Worm (Caenorhabditis elegans) whole organism, L2 larva: Measurements from ENCODE around the gene idpb-4.

ENCODE experiments used
- C34F6.9 ChIP-seq: fragments of 150-350 bp; optimal IDR thresholded peaks from 2 replicates; lab custom pipeline; 2014; ENCODE audit warnings: missing biosample characterization, missing genetic modification characterization
- F13H6.1 ChIP-seq: sonication (generic microtip); optimal IDR thresholded peaks from 2 replicates; lab custom pipeline; 2016; ENCODE audit warnings: missing genetic modification characterization, missing compliant biosample characterization
- R02D3.7 ChIP-seq: fragments of 150-350 bp; optimal IDR thresholded peaks from 2 replicates; lab custom pipeline; 2014; ENCODE audit warnings: missing biosample characterization, missing genetic modification characterization
- Y55F3AM.14 ChIP-seq: fragments of 200-800 bp; sonication (Bioruptor generic); optimal IDR thresholded peaks from 2 replicates; lab custom pipeline; 2018; ENCODE audit warnings: mild to moderate bottlenecking, missing genetic modification characterization, missing compliant biosample characterization
- ZK546.5 ChIP-seq: sonication (generic microtip); optimal IDR thresholded peaks from 2 replicates; lab custom pipeline; 2017; ENCODE audit warnings: missing biosample characterization, missing genetic modification characterization
- blmp-1 ChIP-seq: sonication (generic microtip); optimal IDR thresholded peaks from 2 replicates; lab custom pipeline; 2017; ENCODE audit warnings: missing genetic modification characterization, mild to moderate bottlenecking, missing compliant biosample characterization, antibody characterized with exemption, moderate library complexity; ENCODE audit not compliant: insufficient read depth
- ceh-82 ChIP-seq: fragments of 150-350 bp; optimal IDR thresholded peaks from 2 replicates; lab custom pipeline; 2014; ENCODE audit warnings: missing biosample characterization, missing genetic modification characterization
- elt-3 ChIP-seq: sonication (generic microtip); optimal IDR thresholded peaks from 2 replicates; lab custom pipeline; 2017; ENCODE audit warnings: missing biosample characterization, missing genetic modification characterization
- fos-1 ChIP-seq: fragments of 150-350 bp; optimal IDR thresholded peaks from 2 replicates; lab custom pipeline; 2014; ENCODE audit warnings: missing biosample characterization, missing genetic modification characterization
- gmeb-1 ChIP-seq: fragments of 150-350 bp; optimal IDR thresholded peaks from 2 replicates; lab custom pipeline; 2014; ENCODE audit warnings: missing biosample characterization, missing genetic modification characterization
- lin-13 ChIP-seq: fragments of 150-350 bp; optimal IDR thresholded peaks from 2 replicates; lab custom pipeline; 2014; ENCODE audit warnings: missing biosample characterization, missing genetic modification reagents, missing genetic modification characterization
- lin-39 ChIP-seq: fragments of 150-350 bp; optimal IDR thresholded peaks from 2 replicates; lab custom pipeline; 2014; ENCODE audit warnings: missing biosample characterization, missing genetic modification reagents, missing genetic modification characterization
- mbf-1 ChIP-seq: sonication (generic microtip); optimal IDR thresholded peaks from 2 replicates; lab custom pipeline; 2017; ENCODE audit warnings: missing biosample characterization, missing genetic modification characterization
- mdl-1 ChIP-seq, 2 experiments: fragments of 150-350 bp in 1 of 2; sonication (generic microtip) in 1 of 2; optimal IDR thresholded peaks; 2 replicates each; lab custom pipeline; 2017; ENCODE audit warnings: missing biosample characterization in 2 of 2, missing genetic modification characterization in 2 of 2
- nhr-12 ChIP-seq: fragments of 150-350 bp; optimal IDR thresholded peaks from 2 replicates; lab custom pipeline; 2014; ENCODE audit warnings: missing biosample characterization, missing genetic modification characterization
- nhr-129 ChIP-seq: fragments of 150-350 bp; optimal IDR thresholded peaks from 2 replicates; lab custom pipeline; 2014; ENCODE audit warnings: missing biosample characterization, missing genetic modification characterization
- nhr-21 ChIP-seq: fragments of 150-350 bp; optimal IDR thresholded peaks from 2 replicates; lab custom pipeline; 2014; ENCODE audit warnings: missing biosample characterization, missing genetic modification characterization
- nhr-237 ChIP-seq: fragments of 150-350 bp; optimal IDR thresholded peaks from 2 replicates; lab custom pipeline; 2014; ENCODE audit warnings: missing biosample characterization, missing genetic modification characterization
- nhr-25 ChIP-seq: fragments of 150-350 bp; sonication (generic microtip); optimal IDR thresholded peaks from 3 replicates; lab custom pipeline; 2014; ENCODE audit warnings: missing biosample characterization, missing genetic modification characterization
- nhr-77 ChIP-seq: fragments of 150-350 bp; optimal IDR thresholded peaks from 2 replicates; lab custom pipeline; 2014; ENCODE audit warnings: missing biosample characterization, missing genetic modification characterization
- sem-4 ChIP-seq: fragments of 150-350 bp; optimal IDR thresholded peaks from 2 replicates; lab custom pipeline; 2014; ENCODE audit warnings: missing biosample characterization, missing genetic modification reagents, missing genetic modification characterization
- sma-3 ChIP-seq: sonication (generic microtip); optimal IDR thresholded peaks from 2 replicates; lab custom pipeline; 2016; ENCODE audit warnings: missing genetic modification reagents, missing genetic modification characterization, missing compliant biosample characterization
- sma-9 ChIP-seq, 2 experiments: fragments of 150-350 bp in 1 of 2; sonication (generic microtip) in 1 of 2; optimal IDR thresholded peaks; 2 replicates each; lab custom pipeline; 2014 to 2016; ENCODE audit warnings: missing genetic modification characterization in 2 of 2, mild to moderate bottlenecking in 1 of 2, missing biosample characterization in 1 of 2, missing compliant biosample characterization in 1 of 2, missing genetic modification reagents in 1 of 2, moderate library complexity in 1 of 2
- unc-39 ChIP-seq: fragments of 150-350 bp; optimal IDR thresholded peaks from 2 replicates; lab custom pipeline; 2014; ENCODE audit warnings: missing biosample characterization, missing genetic modification characterization
- unc-55 ChIP-seq: fragments of 150-350 bp; sonication (generic microtip); optimal IDR thresholded peaks from 3 replicates; lab custom pipeline; 2014; ENCODE audit warnings: missing biosample characterization, missing genetic modification reagents, missing genetic modification characterization
- unc-62 ChIP-seq: fragments of 150-350 bp; optimal IDR thresholded peaks from 2 replicates; lab custom pipeline; 2014; ENCODE audit warnings: missing biosample characterization, missing genetic modification reagents, missing genetic modification characterization
- zag-1 ChIP-seq: fragments of 150-350 bp; optimal IDR thresholded peaks from 2 replicates; lab custom pipeline; 2014; ENCODE audit warnings: missing biosample characterization, missing genetic modification characterization
- ztf-1 ChIP-seq: fragments of 200-800 bp; sonication (Bioruptor generic); conservative IDR thresholded peaks from 2 replicates; pipeline ENCODE4 v1.3.6; 2022; ENCODE audit warnings: missing genetic modification characterization, missing compliant biosample characterization

Gene idpb-4

DNA sequence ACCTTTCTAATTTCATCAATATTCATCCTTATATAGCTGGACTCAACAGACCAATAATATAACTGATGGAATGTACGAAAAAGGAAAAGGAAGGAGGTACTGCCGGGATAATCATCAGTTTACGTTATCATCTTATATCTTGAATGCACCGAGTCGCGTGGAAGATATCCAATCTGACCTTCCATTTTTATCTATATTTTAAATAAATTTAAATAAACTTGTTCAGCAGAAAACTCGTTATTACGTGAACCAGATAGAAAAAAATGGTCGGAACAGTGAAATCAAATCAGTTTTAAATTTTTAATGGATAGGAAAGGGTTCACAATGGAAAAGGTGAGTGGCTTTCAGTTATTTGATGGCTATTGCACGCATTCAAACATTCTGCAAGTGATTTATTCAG lies 29.5 kb upstream of the idpb-4 start, which contains the start of gene pah-1:
Gene pah-1, minus strand, starts transcription at position 101 of the 400 bp plus-strand sequence.
- TF ChIP-seq nhr-129 (no peak), blmp-1 (tag; lab: Kevin White, UChicago) (no peak), elt-3 (tag; lab: Kevin White, UChicago) (no peak)
- TF ChIP-seq, all 48 proteins: peak for 0

DNA sequence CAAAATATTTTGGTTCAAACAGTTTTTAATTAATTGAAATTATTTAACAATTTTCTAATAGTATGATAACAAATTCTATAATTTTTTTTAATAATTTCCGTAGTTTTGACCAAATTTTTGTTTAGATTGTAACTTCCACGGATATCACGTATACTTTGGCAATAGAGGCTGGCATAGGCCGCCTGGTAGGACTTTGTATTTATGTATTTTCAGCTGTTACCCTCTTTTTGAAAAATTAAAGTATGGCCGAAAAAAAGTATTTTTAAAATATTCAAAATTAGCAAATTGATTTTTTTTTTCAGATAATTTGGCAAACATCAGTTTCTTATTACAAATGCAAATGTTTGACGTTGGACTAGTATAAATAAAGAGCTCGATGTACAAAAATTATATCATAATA lies 29.1 kb upstream of the idpb-4 start, which contains the start of the genes nsph-1.1 and K08F8.15:
Gene nsph-1.1, plus strand, starts transcription at position 301 of the 400 bp plus-strand sequence.
Gene K08F8.15, plus strand, starts transcription at position 335 of the 400 bp plus-strand sequence.
- TF ChIP-seq ZK546.5 (no peak), unc-55 (GFP tag; lab: Kevin White, UChicago) (no peak), F13H6.1 (tag; lab: Kevin White, UChicago) (no peak), blmp-1 (tag; lab: Kevin White, UChicago) (no peak)

DNA sequence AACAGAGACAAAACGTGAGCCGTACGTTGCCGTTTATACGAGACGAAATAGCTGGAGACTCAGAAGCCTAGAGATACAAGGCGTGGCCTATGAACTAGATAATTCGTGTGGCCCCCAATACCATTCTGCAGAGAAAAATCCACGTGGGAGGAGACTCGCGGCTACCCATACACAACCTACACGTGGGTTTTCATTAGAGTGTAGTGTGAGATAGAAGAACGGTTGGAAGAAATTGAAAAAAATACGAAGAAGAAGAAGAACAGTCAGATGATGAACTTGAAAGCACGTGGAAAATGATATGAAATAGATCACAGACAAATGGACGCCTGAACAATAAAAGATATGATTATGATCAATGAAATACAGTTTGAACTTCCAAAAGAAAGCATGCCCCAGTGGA lies 27.8 kb upstream of the idpb-4 start:
- TF ChIP-seq blmp-1 (tag; lab: Kevin White, UChicago) (peak; percentile 42), C34F6.9 (tag; lab: Kevin White, UChicago) (no peak), sma-9 (GFP tag; optimal IDR thresholded peaks at IDR 0.05; lab: Kevin White, UChicago) (peak; percentile 96), sma-9 (tag; optimal IDR thresholded peaks at IDR 0.05; lab: Kevin White, UChicago) (no peak), sma-3 (GFP tag; lab: Kevin White, UChicago) (peak; percentile 90), nhr-25 (tag; lab: Kevin White, UChicago) (peak; percentile 70), nhr-21 (tag; lab: Kevin White, UChicago) (peak; percentile 31), nhr-129 (peak; percentile 2), mdl-1 (tag; optimal IDR thresholded peaks at IDR 0.05; lab: Kevin White, UChicago) (peak; percentile 35 to 69), nhr-12 (tag; lab: Kevin White, UChicago) (no peak), fos-1 (tag; lab: Kevin White, UChicago) (peak; percentile 3)
- TF ChIP-seq, all 48 proteins: peak for 8

DNA sequence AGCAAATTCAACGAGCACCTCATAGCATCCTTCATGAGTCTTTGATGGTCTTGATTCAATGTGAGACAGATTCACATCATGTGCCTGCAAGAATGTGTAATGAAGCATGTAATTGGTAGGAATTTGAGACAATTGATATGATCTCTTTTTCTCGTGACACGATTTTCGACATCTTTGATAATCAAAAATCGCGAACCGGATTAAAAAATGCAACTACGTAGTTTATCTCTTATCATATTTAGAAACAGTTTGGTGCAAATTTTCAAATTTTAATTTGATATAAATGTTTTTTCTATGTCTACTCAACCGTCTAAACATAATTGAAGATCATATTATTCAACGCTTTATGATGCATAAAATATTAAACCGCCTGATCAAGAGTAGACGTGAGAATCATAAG lies 27.0 kb upstream of the idpb-4 start:
- TF ChIP-seq sma-9 (GFP tag; optimal IDR thresholded peaks at IDR 0.05; lab: Kevin White, UChicago) (peak; percentile 3), sma-9 (tag; optimal IDR thresholded peaks at IDR 0.05; lab: Kevin White, UChicago) (no peak), lin-13 (GFP tag; lab: Kevin White, UChicago) (no peak)
- TF ChIP-seq, all 48 proteins: peak for 1

DNA sequence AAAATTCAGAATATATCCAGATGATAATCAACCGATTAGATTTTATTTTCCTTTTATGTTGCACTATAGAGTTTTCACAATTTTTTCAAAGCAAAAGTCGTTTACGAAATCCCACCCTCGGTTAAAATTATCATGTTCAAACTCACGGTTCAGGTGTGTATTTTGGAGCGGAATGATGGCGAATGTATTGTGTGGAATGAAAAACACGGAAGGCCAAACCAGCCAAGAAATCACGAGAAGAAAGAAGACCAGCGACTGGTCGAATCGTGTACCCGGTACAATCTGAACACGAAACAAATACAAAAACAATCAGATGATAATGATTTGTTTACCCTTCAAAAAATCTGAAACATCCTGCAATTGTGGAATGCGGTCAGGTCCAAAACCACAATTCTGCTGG lies 26.0 kb upstream of the idpb-4 start:
- TF ChIP-seq ceh-82 (tag; lab: Kevin White, UChicago) (no peak), nhr-21 (tag; lab: Kevin White, UChicago) (no peak), nhr-237 (tag; lab: Kevin White, UChicago) (no peak), nhr-129 (no peak), Y55F3AM.14 (GFP tag; lab: Kevin White, UChicago) (no peak), unc-62 (GFP tag; lab: Kevin White, UChicago) (no peak), mbf-1 (tag; lab: Kevin White, UChicago) (no peak), sma-9 (GFP tag; optimal IDR thresholded peaks at IDR 0.05; lab: Kevin White, UChicago) (no peak), sma-9 (tag; optimal IDR thresholded peaks at IDR 0.05; lab: Kevin White, UChicago) (no peak), lin-39 (no peak), nhr-77 (tag; lab: Kevin White, UChicago) (no peak), R02D3.7 (tag; lab: Kevin White, UChicago) (no peak)

DNA sequence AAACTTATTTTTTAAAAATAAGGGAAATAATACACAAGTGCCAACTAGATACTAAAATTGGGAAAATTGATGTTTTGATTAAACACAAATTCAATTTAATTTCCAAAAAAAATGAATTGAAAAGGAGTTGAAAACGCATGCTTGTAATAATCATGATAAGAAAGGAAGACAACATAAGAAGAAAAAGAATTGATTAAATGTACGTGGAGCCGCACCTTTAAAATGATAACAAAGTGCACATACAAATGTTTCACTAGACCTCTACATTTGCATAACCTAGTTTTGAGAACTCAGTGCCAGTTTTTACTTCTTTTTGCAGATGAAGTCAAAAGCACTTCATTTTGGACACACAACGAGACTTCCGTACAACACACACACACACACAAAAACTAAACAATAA lies 24.4 kb upstream of the idpb-4 start:
- TF ChIP-seq ztf-1 (GFP tag; lab: Robert Waterston, UW) (no peak), fos-1 (tag; lab: Kevin White, UChicago) (peak; percentile 63)

DNA sequence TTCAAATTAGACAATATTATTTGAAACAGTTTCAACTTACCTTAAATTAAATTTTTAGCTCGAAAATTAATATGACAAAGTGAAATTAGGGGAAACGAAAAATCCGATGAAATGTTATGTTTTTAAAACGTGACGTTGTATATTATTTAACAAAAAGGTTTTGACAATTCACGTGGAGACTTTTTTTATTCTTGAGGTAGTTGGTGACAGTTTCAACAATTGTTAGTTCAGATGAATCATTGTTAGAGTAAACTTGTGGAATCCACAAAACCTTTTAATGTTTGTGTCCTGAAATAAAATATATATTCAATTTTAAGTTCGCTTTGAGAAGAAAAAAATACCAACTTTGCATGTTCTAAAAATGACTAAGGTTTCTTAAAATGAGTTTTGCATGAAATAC lies 22.1 kb upstream of the idpb-4 start, which contains the start of gene fut-1:
Gene fut-1, minus strand, starts transcription at position 101 of the 400 bp plus-strand sequence.
- TF ChIP-seq mdl-1 (tag; optimal IDR thresholded peaks at IDR 0.05; lab: Kevin White, UChicago) (no peak), gmeb-1 (tag; lab: Kevin White, UChicago) (no peak), unc-39 (tag; lab: Kevin White, UChicago) (no peak), nhr-12 (tag; lab: Kevin White, UChicago) (no peak), blmp-1 (tag; lab: Kevin White, UChicago) (no peak), nhr-129 (no peak), ceh-82 (tag; lab: Kevin White, UChicago) (no peak), sem-4 (no peak), C34F6.9 (tag; lab: Kevin White, UChicago) (no peak), sma-9 (GFP tag; optimal IDR thresholded peaks at IDR 0.05; lab: Kevin White, UChicago) (no peak), sma-9 (tag; optimal IDR thresholded peaks at IDR 0.05; lab: Kevin White, UChicago) (no peak), zag-1 (tag; lab: Kevin White, UChicago) (no peak)
